Worm (Caenorhabditis elegans) whole organism, L1 larva: ENCODE data around the gene ZK688.1.

Experiments used
- alr-1 ChIP-seq: fragments of 200-800 bp; sonication (Bioruptor generic); optimal IDR thresholded peaks from 2 replicates; lab custom pipeline; 2018; ENCODE audit warnings: borderline replicate concordance, mild to moderate bottlenecking, missing genetic modification characterization, missing compliant biosample characterization
- lin-15B ChIP-seq: fragments of 150-350 bp; sonication (generic microtip); optimal IDR thresholded peaks from 3 replicates; lab custom pipeline; 2014; ENCODE audit warnings: missing biosample characterization, missing genetic modification characterization
- mdl-1 ChIP-seq, 2 experiments: fragments of 150-350 bp; optimal IDR thresholded peaks; 2 replicates each; lab custom pipeline; 2014 to 2017; ENCODE audit warnings: missing biosample characterization in 2 of 2, missing genetic modification characterization in 2 of 2, inconsistent platforms in 1 of 2
- nhr-77 ChIP-seq: fragments of 150-350 bp; optimal IDR thresholded peaks from 2 replicates; lab custom pipeline; 2014; ENCODE audit warnings: missing biosample characterization, missing genetic modification characterization
- pqm-1 ChIP-seq: sonication (generic microtip); optimal IDR thresholded peaks from 3 replicates; lab custom pipeline; 2017; ENCODE audit warnings: missing biosample characterization, missing genetic modification characterization

DNA sequence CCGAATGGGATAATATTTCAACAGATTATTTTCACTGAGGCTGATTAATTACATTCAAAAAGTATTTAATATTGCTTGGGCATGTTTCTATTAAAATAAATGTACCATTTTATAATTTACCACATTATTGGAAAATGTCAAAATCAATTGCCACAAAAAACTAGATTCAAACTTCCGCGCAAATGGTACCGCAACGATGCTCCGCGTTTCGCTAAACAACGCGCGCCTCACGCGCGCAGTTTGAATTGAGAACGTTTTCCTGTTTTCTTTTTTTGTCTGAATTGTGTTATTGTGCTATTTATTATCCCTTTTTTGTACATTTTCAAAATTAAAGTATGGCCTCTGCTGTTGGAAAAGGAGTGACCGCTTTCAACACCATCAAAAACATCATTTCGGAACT is 31.5 kb downstream of the ZK688.1 start, which contains the start of gene C29E4.12:
- TF ChIP-seq nhr-77 (tag; lab: Kevin White, UChicago) (peak; percentile 61), pqm-1 (no peak), mdl-1 (tag; optimal IDR thresholded peaks at IDR 0.05; lab: Kevin White, UChicago) (peak in 1 of 2 experiments; percentile 66), alr-1 (tag; lab: Kevin White, UChicago) (no peak), lin-15B (tag; lab: Kevin White, UChicago) (peak; percentile 91)
